ENCODE assay signal across 2 fruit fly cellular contexts in the genomic region with DNA sequence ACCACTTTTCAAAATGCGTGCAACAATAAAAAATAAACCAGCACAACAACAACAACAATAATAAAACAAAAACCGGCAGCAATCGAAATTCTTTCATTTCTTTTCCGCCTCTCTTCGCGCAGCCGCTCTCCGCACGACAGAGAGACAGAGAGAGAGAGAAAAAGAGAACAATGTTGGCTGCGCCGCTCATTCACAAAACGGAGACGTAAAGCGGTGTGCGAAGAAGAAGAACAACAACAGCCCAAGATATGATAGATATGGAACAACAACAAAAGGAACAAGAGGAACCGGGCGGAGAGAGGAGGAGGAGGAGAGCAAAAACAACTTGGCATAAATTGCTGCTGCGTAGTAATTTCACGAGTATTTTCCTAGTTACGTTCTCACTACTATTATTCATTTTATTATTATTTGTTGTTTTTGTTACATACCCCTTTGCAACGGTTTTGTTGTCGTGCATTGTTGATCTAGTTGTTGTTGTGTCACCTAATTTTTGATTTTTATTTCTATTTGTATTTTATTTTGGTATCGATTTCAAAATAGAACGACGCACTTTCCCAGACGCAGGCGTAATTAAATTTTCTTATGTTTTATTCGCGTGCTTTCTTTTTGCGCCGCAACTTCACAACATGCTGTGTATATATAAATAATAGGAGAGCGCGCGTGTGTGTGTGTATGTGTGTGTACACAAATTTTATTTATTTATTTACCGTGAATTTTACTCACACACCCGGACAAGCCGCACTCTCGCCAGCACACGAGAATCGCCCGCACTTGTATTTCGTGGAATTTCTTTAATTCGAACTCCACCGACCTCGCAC.
A peak's percentile ranks its signal among the peaks of the same experiment; 100 is the strongest.
TF ChIP-seq lines count a peak whose summit lies in the region.

No protein-coding gene starts in this region.

TF ChIP-seq in whole organism, embryonic, 481 proteins besides CTCF, POLR2A, EP300 and RAD21 (continued from another document and continues in another):
- TF ChIP-seq CG10462 (GFP tag; optimal IDR thresholded peaks at IDR 0.05; lab: Kevin White, UChicago), result no peak
- no peak for TF ChIP-seq jumu (GFP tag; optimal IDR thresholded peaks at IDR 0.05; lab: Kevin White, UChicago)
- peak; percentile 50 for TF ChIP-seq CG3163 (GFP tag; optimal IDR thresholded peaks at IDR 0.05; lab: Kevin White, UChicago)
- peak; percentile 57 for TF ChIP-seq B-H2 (GFP tag; optimal IDR thresholded peaks at IDR 0.05; lab: Kevin White, UChicago)
- TF ChIP-seq Aef1 (GFP tag; IDR thresholded peaks at IDR 0.05; lab: Robert Waterston, UW), result no peak
- TF ChIP-seq her (GFP tag; optimal IDR thresholded peaks at IDR 0.05; lab: Kevin White, UChicago), result peak; percentile 2
- no peak for TF ChIP-seq ato (GFP tag; IDR thresholded peaks at IDR 0.05; lab: Robert Waterston, UW; ENCODE audit: partially characterized antibody)
- TF ChIP-seq cg (GFP tag; optimal IDR thresholded peaks at IDR 0.05; lab: Kevin White, UChicago), result peak; percentile 24
- no peak for TF ChIP-seq pnt (GFP tag; optimal IDR thresholded peaks at IDR 0.05; lab: Kevin White, UChicago)
- TF ChIP-seq lov (optimal IDR thresholded peaks at IDR 0.05; lab: Kevin White, UChicago), result no peak
- no peak for TF ChIP-seq lov (GFP tag; IDR thresholded peaks at IDR 0.05; lab: Robert Waterston, UW)
- no peak for TF ChIP-seq sna (GFP tag; IDR thresholded peaks at IDR 0.05; lab: Robert Waterston, UW; ENCODE audit: partially characterized antibody)
- no peak for TF ChIP-seq CG4854 (GFP tag; optimal IDR thresholded peaks at IDR 0.05; lab: Kevin White, UChicago)
- no peak for TF ChIP-seq Lhr (GFP tag; optimal IDR thresholded peaks at IDR 0.05; lab: Kevin White, UChicago)
- TF ChIP-seq pzg (GFP tag; optimal IDR thresholded peaks at IDR 0.05; lab: Kevin White, UChicago), result no peak
- TF ChIP-seq Sry-β (GFP tag; optimal IDR thresholded peaks at IDR 0.05; lab: Kevin White, UChicago), result no peak
- peak in 1 of 2 experiments; percentile 13 for TF ChIP-seq Pdp1 (GFP tag; optimal IDR thresholded peaks at IDR 0.05; lab: Kevin White, UChicago)
- TF ChIP-seq CG12391 (tag; optimal IDR thresholded peaks at IDR 0.05; lab: Kevin White, UChicago), result peak; percentile 2
- TF ChIP-seq CG13624 (GFP tag; optimal IDR thresholded peaks at IDR 0.05; lab: Kevin White, UChicago), result peak; percentile 92
- no peak for TF ChIP-seq repo (GFP tag; optimal IDR thresholded peaks at IDR 0.05; lab: Kevin White, UChicago)
- no peak for TF ChIP-seq fru (optimal IDR thresholded peaks at IDR 0.05; lab: Kevin White, UChicago)
- no peak for TF ChIP-seq HLHmδ (GFP tag; optimal IDR thresholded peaks at IDR 0.05; lab: Kevin White, UChicago)
- peak; percentile 51 for TF ChIP-seq ash1 (GFP tag; optimal IDR thresholded peaks at IDR 0.05; lab: Kevin White, UChicago)
- TF ChIP-seq gce (GFP tag; IDR thresholded peaks at IDR 0.05; lab: Robert Waterston, UW), result no peak
- TF ChIP-seq CG15479 (GFP tag; optimal IDR thresholded peaks at IDR 0.05; lab: Kevin White, UChicago), result peak; percentile 13
- TF ChIP-seq kni (GFP tag; optimal IDR thresholded peaks at IDR 0.05; lab: Kevin White, UChicago), result peak; percentile 44
- no peak for TF ChIP-seq rib (GFP tag; IDR thresholded peaks at IDR 0.05; lab: Robert Waterston, UW)
- peak; percentile 6 for TF ChIP-seq lbe (GFP tag; optimal IDR thresholded peaks at IDR 0.05; lab: Kevin White, UChicago)
- no peak for TF ChIP-seq Tbp (GFP tag; optimal IDR thresholded peaks at IDR 0.05; lab: Kevin White, UChicago)
- TF ChIP-seq CG1832 (GFP tag; optimal IDR thresholded peaks at IDR 0.05; lab: Kevin White, UChicago), result peak; percentile 69
- TF ChIP-seq sens (GFP tag; lab: Kevin White, UChicago), result peak; percentile 83
- peak; percentile 3 for TF ChIP-seq Hand (GFP tag; optimal IDR thresholded peaks at IDR 0.05; lab: Kevin White, UChicago)
- TF ChIP-seq CG12236 (GFP tag; optimal IDR thresholded peaks at IDR 0.05; lab: Kevin White, UChicago), result no peak
- TF ChIP-seq Myb (GFP tag; optimal IDR thresholded peaks at IDR 0.05; lab: Kevin White, UChicago), result no peak
- peak; percentile 94 for TF ChIP-seq sd (tag; optimal IDR thresholded peaks at IDR 0.05; lab: Kevin White, UChicago)
- no peak for TF ChIP-seq ind (GFP tag; optimal IDR thresholded peaks at IDR 0.05; lab: Kevin White, UChicago)
- TF ChIP-seq CG16863 (GFP tag; optimal IDR thresholded peaks at IDR 0.05; lab: Kevin White, UChicago), result no peak
- no peak for TF ChIP-seq CG17359 (tag; optimal IDR thresholded peaks at IDR 0.05; lab: Kevin White, UChicago)
- peak; percentile 52 for TF ChIP-seq pfk (GFP tag; optimal IDR thresholded peaks at IDR 0.05; lab: Kevin White, UChicago)
- TF ChIP-seq az2 (GFP tag; optimal IDR thresholded peaks at IDR 0.05; lab: Kevin White, UChicago), result no peak
- TF ChIP-seq CG8089 (GFP tag; optimal IDR thresholded peaks at IDR 0.05; lab: Kevin White, UChicago), result no peak
- TF ChIP-seq MTF-1 (GFP tag; optimal IDR thresholded peaks at IDR 0.05; lab: Kevin White, UChicago; ENCODE audit: borderline replicate concordance), result no peak
- peak; percentile 11 for TF ChIP-seq sug (tag; optimal IDR thresholded peaks at IDR 0.05; lab: Kevin White, UChicago)
- TF ChIP-seq ewg (GFP tag; optimal IDR thresholded peaks at IDR 0.05; lab: Kevin White, UChicago), result peak; percentile 93
- peak; percentile 80 for TF ChIP-seq nom (GFP tag; optimal IDR thresholded peaks at IDR 0.05; lab: Kevin White, UChicago)
- peak in 1 of 3 experiments; percentile 88 for TF ChIP-seq Stat92E (GFP tag; optimal IDR thresholded peaks at IDR 0.05; lab: Kevin White, UChicago)
- TF ChIP-seq crp (GFP tag; optimal IDR thresholded peaks at IDR 0.05; lab: Kevin White, UChicago), result no peak
- TF ChIP-seq H15 (GFP tag; IDR thresholded peaks at IDR 0.05; lab: Robert Waterston, UW), result no peak
- TF ChIP-seq fd64A (GFP tag; optimal IDR thresholded peaks at IDR 0.05; lab: Kevin White, UChicago), result no peak
- no peak for TF ChIP-seq tio (GFP tag; optimal IDR thresholded peaks at IDR 0.05; lab: Kevin White, UChicago)
- TF ChIP-seq CoRest (tag; optimal IDR thresholded peaks at IDR 0.05; lab: Kevin White, UChicago), result no peak
- TF ChIP-seq CG8290 (GFP tag; optimal IDR thresholded peaks at IDR 0.05; lab: Kevin White, UChicago), result no peak
- TF ChIP-seq CG8290 (tag; optimal IDR thresholded peaks at IDR 0.05; lab: Kevin White, UChicago), result no peak
- TF ChIP-seq Ets65A (GFP tag; lab: Kevin White, UChicago), result no peak
- peak; percentile 31 for TF ChIP-seq nau (GFP tag; optimal IDR thresholded peaks at IDR 0.05; lab: Kevin White, UChicago)
- no peak for TF ChIP-seq HLH54F (GFP tag; optimal IDR thresholded peaks at IDR 0.05; lab: Kevin White, UChicago)
- peak; percentile 98 to 99 for TF ChIP-seq Trl (optimal IDR thresholded peaks at IDR 0.05; lab: Kevin White, UChicago)
- peak; percentile 69 for TF ChIP-seq Trl (GFP tag; optimal IDR thresholded peaks at IDR 0.05; lab: Kevin White, UChicago)
- TF ChIP-seq trem (tag; optimal IDR thresholded peaks at IDR 0.05; lab: Kevin White, UChicago), result peak; percentile 15
- peak in 1 of 2 experiments; percentile 91 for TF ChIP-seq eve (GFP tag; optimal IDR thresholded peaks at IDR 0.05; lab: Kevin White, UChicago)
- peak; percentile 8 for TF ChIP-seq CG4328 (GFP tag; optimal IDR thresholded peaks at IDR 0.05; lab: Kevin White, UChicago)
- TF ChIP-seq da (GFP tag; optimal IDR thresholded peaks at IDR 0.05; lab: Kevin White, UChicago), result no peak
- peak; percentile 39 for TF ChIP-seq nerfin-1 (tag; optimal IDR thresholded peaks at IDR 0.05; lab: Kevin White, UChicago)

TF ChIP-seq in whole organism, prepupa, 60 proteins besides CTCF, POLR2A, EP300 and RAD21 (continued from another document):
- TF ChIP-seq fd59A (GFP tag; optimal IDR thresholded peaks at IDR 0.05; lab: Kevin White, UChicago), result no peak
- no peak for TF ChIP-seq Met (GFP tag; optimal IDR thresholded peaks at IDR 0.05; lab: Kevin White, UChicago)
- TF ChIP-seq CG3032 (tag; optimal IDR thresholded peaks at IDR 0.05; lab: Kevin White, UChicago), result peak; percentile 18
- peak; percentile 71 for TF ChIP-seq CG6808 (GFP tag; optimal IDR thresholded peaks at IDR 0.05; lab: Kevin White, UChicago)
- no peak for TF ChIP-seq CG11294 (GFP tag; IDR thresholded peaks at IDR 0.05; lab: Robert Waterston, UW)
- TF ChIP-seq CG6792 (GFP tag; optimal IDR thresholded peaks at IDR 0.05; lab: Kevin White, UChicago), result no peak
- TF ChIP-seq Blimp-1 (GFP tag; optimal IDR thresholded peaks at IDR 0.05; lab: Kevin White, UChicago), result no peak
- peak; percentile 58 for TF ChIP-seq Lpt (GFP tag; optimal IDR thresholded peaks at IDR 0.05; lab: Kevin White, UChicago)
- no peak for TF ChIP-seq Gug (GFP tag; IDR thresholded peaks at IDR 0.05; lab: Robert Waterston, UW)
- no peak for TF ChIP-seq CG34406 (GFP tag; optimal IDR thresholded peaks at IDR 0.05; lab: Kevin White, UChicago)
